Worm (Caenorhabditis elegans) whole organism, young adult: Measurements from ENCODE around the gene vha-11.

Source experiments
- B0261.1 ChIP-seq: sonication (generic microtip); optimal IDR thresholded peaks from 2 replicates; lab custom pipeline; 2016; ENCODE audit warnings: mild to moderate bottlenecking, missing genetic modification characterization, moderate library complexity, missing compliant biosample characterization
- C06A6.2 ChIP-seq: fragments of 200-800 bp; sonication (Bioruptor generic); conservative IDR thresholded peaks from 2 replicates; pipeline ENCODE4 v1.3.6; 2022; ENCODE audit warnings: missing genetic modification characterization, missing compliant biosample characterization
- F22D6.2 ChIP-seq: sonication (generic microtip); optimal IDR thresholded peaks from 2 replicates; lab custom pipeline; 2016; ENCODE audit warnings: mild to moderate bottlenecking, missing genetic modification characterization, missing compliant biosample characterization
- F33H1.4 ChIP-seq: fragments of 200-800 bp; sonication (Bioruptor generic); IDR thresholded peaks from 2 replicates; pipeline ENCODE4 v1.3.6; 2022; ENCODE audit warnings: missing genetic modification reagents, missing genetic modification characterization, missing compliant biosample characterization
- F55B11.4 ChIP-seq: sonication (generic microtip); optimal IDR thresholded peaks from 2 replicates; lab custom pipeline; 2016; ENCODE audit warnings: missing compliant biosample characterization, missing genetic modification characterization, borderline replicate concordance; ENCODE audit not compliant: insufficient read depth
- F57A8.1 ChIP-seq: fragments of 200-800 bp; sonication (Bioruptor generic); optimal IDR thresholded peaks from 2 replicates; lab custom pipeline; 2018; ENCODE audit warnings: mild to moderate bottlenecking, missing genetic modification characterization, moderate library complexity, missing compliant biosample characterization
- F57C9.4 ChIP-seq: sonication (generic microtip); optimal IDR thresholded peaks from 2 replicates; lab custom pipeline; 2017; ENCODE audit warnings: mild to moderate bottlenecking, missing genetic modification characterization, missing compliant biosample characterization
- Y79H2A.3 ChIP-seq: fragments of 200-800 bp; sonication (Bioruptor generic); conservative IDR thresholded peaks from 2 replicates; pipeline ENCODE4 v1.3.6; 2022; ENCODE audit warnings: missing genetic modification reagents, missing genetic modification characterization, missing compliant biosample characterization
- aptf-3 ChIP-seq: fragments of 200-800 bp; sonication (Bioruptor generic); IDR thresholded peaks from 2 replicates; pipeline ENCODE4 v1.3.6; 2022; ENCODE audit warnings: missing genetic modification characterization, missing compliant biosample characterization
- atf-7 ChIP-seq: sonication (generic microtip); optimal IDR thresholded peaks from 2 replicates; lab custom pipeline; 2017; ENCODE audit warnings: mild to moderate bottlenecking, missing genetic modification characterization, missing compliant biosample characterization
- athp-1 ChIP-seq: sonication (generic microtip); optimal IDR thresholded peaks from 2 replicates; lab custom pipeline; 2017; ENCODE audit warnings: mild to moderate bottlenecking, missing genetic modification characterization, missing compliant biosample characterization
- attf-3 ChIP-seq: fragments of 200-800 bp; sonication (Bioruptor generic); conservative IDR thresholded peaks from 2 replicates; pipeline ENCODE4 v1.3.6; 2022; ENCODE audit warnings: missing genetic modification reagents, missing genetic modification characterization, missing compliant biosample characterization
- attf-5 ChIP-seq: fragments of 200-800 bp; sonication (Bioruptor generic); optimal IDR thresholded peaks from 2 replicates; lab custom pipeline; 2018; ENCODE audit warnings: mild to moderate bottlenecking, missing genetic modification characterization, missing compliant biosample characterization
- cebp-1 ChIP-seq, 2 experiments: fragments of 200-800 bp in 1 of 2; sonication (Bioruptor generic) in 1 of 2; sonication (generic microtip) in 1 of 2; IDR thresholded peaks in 1 of 2; optimal IDR thresholded peaks in 1 of 2; 2 replicates each; pipeline versions ENCODE4 v1.3.6 to Lab custom; 2017 to 2022; ENCODE audit warnings: missing compliant biosample characterization in 2 of 2, missing genetic modification characterization in 2 of 2, mild to moderate bottlenecking in 1 of 2, missing genetic modification reagents in 1 of 2, moderate library complexity in 1 of 2
- cebp-2 ChIP-seq: fragments of 200-800 bp; sonication (Bioruptor generic); IDR thresholded peaks from 2 replicates; pipeline ENCODE4 v1.3.6; 2022; ENCODE audit warnings: missing genetic modification characterization, missing compliant biosample characterization
- ceh-100 ChIP-seq: fragments of 200-800 bp; sonication (Bioruptor generic); IDR thresholded peaks from 2 replicates; pipeline ENCODE4 v1.3.6; 2022; ENCODE audit warnings: missing genetic modification reagents, missing genetic modification characterization, missing compliant biosample characterization
- ceh-27 ChIP-seq: fragments of 200-800 bp; sonication (Bioruptor generic); optimal IDR thresholded peaks from 2 replicates; lab custom pipeline; 2018; ENCODE audit warnings: mild to moderate bottlenecking, missing genetic modification characterization, moderate library complexity, missing compliant biosample characterization
- ceh-91 ChIP-seq: fragments of 200-800 bp; sonication (Bioruptor generic); IDR thresholded peaks from 2 replicates; pipeline ENCODE4 v1.3.6; 2022; ENCODE audit warnings: missing genetic modification reagents, missing genetic modification characterization, missing compliant biosample characterization
- chd-7 ChIP-seq: sonication (generic microtip); optimal IDR thresholded peaks from 2 replicates; lab custom pipeline; 2016; ENCODE audit warnings: mild to moderate bottlenecking, missing genetic modification characterization, moderate library complexity, missing compliant biosample characterization
- dox-1 ChIP-seq: fragments of 200-800 bp; sonication (Bioruptor generic); IDR thresholded peaks from 2 replicates; pipeline ENCODE4 v1.3.6; 2022; ENCODE audit warnings: missing genetic modification reagents, missing genetic modification characterization, missing compliant biosample characterization
- egl-44 ChIP-seq: fragments of 200-800 bp; sonication (Bioruptor generic); IDR thresholded peaks from 2 replicates; pipeline ENCODE4 v1.3.6; 2022; ENCODE audit warnings: missing genetic modification reagents, missing genetic modification characterization, missing compliant biosample characterization
- ekl-4 ChIP-seq: fragments of 200-800 bp; sonication (Bioruptor generic); IDR thresholded peaks from 2 replicates; pipeline ENCODE4 v1.3.6; 2022; ENCODE audit warnings: missing genetic modification reagents, missing genetic modification characterization, missing compliant biosample characterization
- ets-4 ChIP-seq: fragments of 200-800 bp; sonication (Bioruptor generic); optimal IDR thresholded peaks from 2 replicates; lab custom pipeline; 2018; ENCODE audit warnings: mild to moderate bottlenecking, missing genetic modification characterization, missing compliant biosample characterization
- him-1 ChIP-seq: sonication (generic microtip); optimal IDR thresholded peaks from 2 replicates; lab custom pipeline; 2016; ENCODE audit warnings: missing genotype, missing genetic modification reagents, missing genetic modification characterization, missing compliant biosample characterization
- hrde-1 ChIP-seq: sonication (generic microtip); optimal IDR thresholded peaks from 2 replicates; lab custom pipeline; 2016; ENCODE audit warnings: missing genetic modification characterization, mild to moderate bottlenecking, missing compliant biosample characterization, moderate library complexity, missing genotype, missing genetic modification reagents, borderline replicate concordance
- hsf-1 ChIP-seq: fragments of 200-800 bp; sonication (Bioruptor generic); IDR thresholded peaks from 2 replicates; pipeline ENCODE4 v1.3.6; 2022; ENCODE audit warnings: missing genetic modification reagents, missing genetic modification characterization, missing compliant biosample characterization
- lag-1 ChIP-seq: fragments of 200-800 bp; sonication (Bioruptor generic); IDR thresholded peaks from 2 replicates; pipeline ENCODE4 v1.3.6; 2022; ENCODE audit warnings: missing genetic modification reagents, missing genetic modification characterization, missing compliant biosample characterization
- lin-35 ChIP-seq, 3 experiments: fragments of 150-350 bp in 2 of 3; sonication (generic microtip) in 1 of 3; optimal IDR thresholded peaks; 2 replicates each; lab custom pipeline; 2014 to 2018; ENCODE audit warnings: missing biosample characterization in 3 of 3, missing genetic modification characterization in 3 of 3, missing genetic modification reagents in 3 of 3
- lir-1 ChIP-seq: fragments of 200-800 bp; sonication (Bioruptor generic); conservative IDR thresholded peaks from 2 replicates; pipeline ENCODE4 v1.3.6; 2022; ENCODE audit warnings: missing genetic modification reagents, missing genetic modification characterization, missing compliant biosample characterization
- madf-10 ChIP-seq: sonication (generic microtip); optimal IDR thresholded peaks from 2 replicates; lab custom pipeline; 2016; ENCODE audit warnings: mild to moderate bottlenecking, missing genetic modification characterization, missing compliant biosample characterization
- madf-3 ChIP-seq: fragments of 200-800 bp; sonication (Bioruptor generic); IDR thresholded peaks from 2 replicates; pipeline ENCODE4 v1.3.6; 2022; ENCODE audit warnings: missing genetic modification reagents, missing genetic modification characterization, missing compliant biosample characterization
- madf-6 ChIP-seq: fragments of 200-800 bp; sonication (Bioruptor generic); IDR thresholded peaks from 2 replicates; pipeline ENCODE4 v1.3.6; 2022; ENCODE audit warnings: missing genetic modification reagents, missing genetic modification characterization, missing compliant biosample characterization
- mes-4 ChIP-seq: sonication (generic microtip); optimal IDR thresholded peaks from 2 replicates; lab custom pipeline; 2016; ENCODE audit warnings: missing genotype, missing genetic modification characterization, missing compliant biosample characterization
- nfyb-1 ChIP-seq: fragments of 200-800 bp; sonication (Bioruptor generic); IDR thresholded peaks from 2 replicates; pipeline ENCODE4 v1.3.6; 2022; ENCODE audit warnings: missing genetic modification reagents, missing genetic modification characterization, missing compliant biosample characterization
- nhr-120 ChIP-seq: fragments of 200-800 bp; sonication (Bioruptor generic); IDR thresholded peaks from 2 replicates; pipeline ENCODE4 v1.3.6; 2022; ENCODE audit warnings: missing genetic modification characterization, missing compliant biosample characterization
- nhr-179 ChIP-seq: sonication (generic microtip); optimal IDR thresholded peaks from 2 replicates; lab custom pipeline; 2016; ENCODE audit warnings: mild to moderate bottlenecking, missing genetic modification characterization, missing compliant biosample characterization
- nhr-80 ChIP-seq: sonication (generic microtip); optimal IDR thresholded peaks from 2 replicates; lab custom pipeline; 2016; ENCODE audit warnings: missing genetic modification characterization, missing compliant biosample characterization
- rpc-1 ChIP-seq, 2 experiments: fragments of 150-350 bp in 1 of 2; sonication (generic microtip) in 1 of 2; optimal IDR thresholded peaks; 2 replicates each; lab custom pipeline; 2014 to 2018; ENCODE audit warnings: missing biosample characterization in 1 of 2, missing genetic modification characterization in 1 of 2, missing genetic modification reagents in 1 of 2, missing genotype in 1 of 2
- sdz-38 ChIP-seq: sonication (generic microtip); optimal IDR thresholded peaks from 2 replicates; lab custom pipeline; 2016; ENCODE audit warnings: missing genotype, missing genetic modification characterization, missing compliant biosample characterization
- snpc-4 ChIP-seq, 5 experiments: fragments of 150-350 bp in 1 of 5; sonication (generic microtip) in 4 of 5; optimal IDR thresholded peaks; 2 replicates each; lab custom pipeline; 2014 to 2018; ENCODE audit warnings: missing genetic modification characterization in 5 of 5, missing biosample characterization in 3 of 5, antibody characterized with exemption in 2 of 5, mild to moderate bottlenecking in 2 of 5, missing compliant biosample characterization in 2 of 5, missing genotype in 2 of 5, moderate library complexity in 2 of 5, missing genetic modification reagents in 1 of 5
- sptf-2 ChIP-seq: fragments of 200-800 bp; sonication (Bioruptor generic); optimal IDR thresholded peaks from 2 replicates; lab custom pipeline; 2018; ENCODE audit warnings: mild to moderate bottlenecking, missing genetic modification characterization, missing compliant biosample characterization
- tbp1 ChIP-seq: fragments of 200-800 bp; sonication (Bioruptor generic); optimal IDR thresholded peaks from 2 replicates; lab custom pipeline; 2018; ENCODE audit warnings: mild to moderate bottlenecking, missing genetic modification characterization, missing compliant biosample characterization
- zfh-2 ChIP-seq: fragments of 200-800 bp; sonication (Bioruptor generic); conservative IDR thresholded peaks from 2 replicates; pipeline ENCODE4 v1.3.6; 2022; ENCODE audit warnings: missing genetic modification reagents, missing genetic modification characterization, missing compliant biosample characterization
- ztf-25 ChIP-seq: fragments of 200-800 bp; sonication (Bioruptor generic); IDR thresholded peaks from 2 replicates; pipeline ENCODE4 v1.3.6; 2022; ENCODE audit warnings: missing genetic modification reagents, missing genetic modification characterization, missing compliant biosample characterization
- ztf-6 ChIP-seq: fragments of 200-800 bp; sonication (Bioruptor generic); IDR thresholded peaks from 2 replicates; pipeline ENCODE4 v1.3.6; 2022; ENCODE audit warnings: missing genetic modification reagents, missing genetic modification characterization, missing compliant biosample characterization

vha-11 gene

ce11 chrIV:2284462-2285047 lies 29.8 kb downstream of the vha-11 start:
- TF ChIP-seq chd-7 (tag; lab: Kevin White, UChicago) (no peak), lin-35 (GFP tag; optimal IDR thresholded peaks at IDR 0.05; lab: Kevin White, UChicago) (no peak), B0261.1 (tag; lab: Kevin White, UChicago) (no peak), dox-1 (GFP tag; lab: Robert Waterston, UW) (peak; percentile 73), F55B11.4 (no peak), hsf-1 (GFP tag; lab: Robert Waterston, UW) (no peak), aptf-3 (GFP tag; lab: Robert Waterston, UW) (no peak), hrde-1 (tag; lab: Kevin White, UChicago) (no peak), nfyb-1 (0 out of 2 replicates have a peak, but pooled peaks have one; percentile 25), attf-3 (GFP tag; lab: Robert Waterston, UW) (no peak), nhr-120 (GFP tag; lab: Robert Waterston, UW) (no peak), lir-1 (GFP tag; lab: Robert Waterston, UW) (no peak), nhr-80 (tag; lab: Kevin White, UChicago) (peak; percentile 82), tbp1 (GFP tag; lab: Kevin White, UChicago) (no peak), F22D6.2 (tag; lab: Kevin White, UChicago) (no peak), him-1 (tag; lab: Kevin White, UChicago) (no peak), sdz-38 (tag; lab: Kevin White, UChicago) (no peak), ztf-6 (GFP tag; lab: Robert Waterston, UW) (no peak), Y79H2A.3 (GFP tag; lab: Robert Waterston, UW) (no peak), zfh-2 (0 out of 2 replicates have a peak, but pooled peaks have one; percentile 53), cebp-1 (GFP tag; IDR thresholded peaks at IDR 0.05; lab: Robert Waterston, UW) (no peak), cebp-1 (tag; optimal IDR thresholded peaks at IDR 0.05; lab: Kevin White, UChicago) (no peak), ets-4 (peak; percentile 12)
- TF ChIP-seq, all 124 proteins: peak for 5

DNA sequence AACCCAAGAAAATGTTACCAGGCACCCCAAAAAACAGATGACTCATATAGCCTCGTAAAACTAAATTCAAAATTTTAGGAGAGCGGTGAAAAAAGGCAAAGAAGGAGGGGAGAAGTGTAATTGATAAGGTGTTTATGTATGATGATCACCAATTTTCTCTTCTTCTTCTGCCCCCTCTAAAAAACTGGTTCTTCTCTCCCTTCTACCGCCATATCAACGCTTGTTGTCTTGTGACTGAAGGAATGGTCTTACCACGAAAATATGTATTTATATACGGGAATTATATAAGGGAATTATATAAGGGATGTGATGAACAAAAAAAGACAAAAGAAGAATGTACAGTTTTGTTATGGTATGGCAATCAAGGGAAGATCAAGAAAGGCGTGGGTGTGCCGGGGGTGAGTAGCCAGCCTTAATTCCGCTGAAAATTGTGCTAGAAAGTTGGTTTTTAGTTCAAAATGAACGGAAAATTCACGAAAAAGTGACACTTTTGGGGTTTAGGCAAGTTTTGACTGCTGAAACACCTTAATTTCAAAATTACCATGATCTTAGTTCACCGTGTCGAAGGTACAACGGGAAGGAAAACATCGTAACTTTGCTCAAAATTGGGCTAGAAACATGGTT lies 32.9 kb downstream of the vha-11 start:
- TF ChIP-seq lag-1 (GFP tag; lab: Robert Waterston, UW) = no peak
- TF ChIP-seq F33H1.4 (GFP tag; lab: Robert Waterston, UW) = 0 out of 2 replicates have a peak, but pooled peaks have one; percentile 26
- no peak for TF ChIP-seq cebp-2 (GFP tag; lab: Robert Waterston, UW)
- TF ChIP-seq ceh-91 (GFP tag; lab: Robert Waterston, UW) = no peak
- TF ChIP-seq madf-3 (GFP tag; lab: Robert Waterston, UW) = no peak
- no peak for TF ChIP-seq madf-10 (tag; lab: Kevin White, UChicago)
- TF ChIP-seq sptf-2 (GFP tag; lab: Kevin White, UChicago) = no peak
- no peak for TF ChIP-seq F57A8.1 (GFP tag; lab: Kevin White, UChicago)
- TF ChIP-seq rpc-1 (optimal IDR thresholded peaks at IDR 0.05; lab: Kevin White, UChicago) = no peak
- no peak for TF ChIP-seq rpc-1 (tag; optimal IDR thresholded peaks at IDR 0.05; lab: Kevin White, UChicago)
- TF ChIP-seq ekl-4 = no peak
- peak; percentile 30 for TF ChIP-seq tbp1 (GFP tag; lab: Kevin White, UChicago)
- no peak for TF ChIP-seq ztf-25 (GFP tag; lab: Robert Waterston, UW)
- TF ChIP-seq athp-1 = no peak
- no peak for TF ChIP-seq ceh-100 (GFP tag; lab: Robert Waterston, UW)
- TF ChIP-seq ztf-6 (GFP tag; lab: Robert Waterston, UW) = no peak
- no peak for TF ChIP-seq F57C9.4 (tag; lab: Kevin White, UChicago)
- TF ChIP-seq attf-5 (GFP tag; lab: Kevin White, UChicago) = no peak
- TF ChIP-seq egl-44 (GFP tag; lab: Robert Waterston, UW) = no peak
- TF ChIP-seq snpc-4 (GFP tag; optimal IDR thresholded peaks at IDR 0.05; lab: Kevin White, UChicago) = no peak
- TF ChIP-seq snpc-4 (tag; optimal IDR thresholded peaks at IDR 0.05; lab: Kevin White, UChicago) = no peak
- TF ChIP-seq madf-6 (GFP tag; lab: Robert Waterston, UW) = no peak
- 0 out of 2 replicates have a peak, but pooled peaks have one; percentile 36 for TF ChIP-seq dox-1 (GFP tag; lab: Robert Waterston, UW)
- no peak for TF ChIP-seq nhr-179 (tag; lab: Kevin White, UChicago)
- no peak for TF ChIP-seq mes-4 (tag; lab: Kevin White, UChicago)
- TF ChIP-seq ceh-27 = no peak
- no peak for TF ChIP-seq C06A6.2 (GFP tag; lab: Robert Waterston, UW)
- peak; percentile 17 for TF ChIP-seq atf-7 (tag; lab: Kevin White, UChicago)
